Worm (Caenorhabditis elegans): ENCODE measurements around the gene rgl-1.

DNA sequence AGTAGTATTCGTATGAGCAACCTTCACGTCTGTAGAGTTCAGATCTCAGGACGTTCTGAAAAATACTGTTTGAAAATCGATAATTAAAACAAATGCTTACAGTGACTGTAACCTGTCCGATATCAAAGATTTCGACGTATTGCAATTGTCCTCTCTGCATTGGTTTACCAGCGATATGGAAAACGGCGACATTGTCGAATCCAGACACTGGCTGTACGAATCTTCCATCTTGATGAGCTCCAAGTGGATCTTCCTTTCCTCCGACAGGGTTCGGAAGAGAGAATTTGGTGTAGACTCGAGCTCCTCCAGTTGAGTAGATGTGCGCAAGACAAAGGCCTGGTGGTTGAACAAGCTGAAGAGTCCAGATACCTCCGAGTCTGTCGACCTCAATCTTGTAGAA, 8.5 kb upstream of the rgl-1 start:
- TF ChIP-seq ceh-45 (GFP tag; IDR thresholded peaks at IDR 0.05): no peak
- no peak for TF ChIP-seq odd-2 (tag; optimal IDR thresholded peaks at IDR 0.05)
- TF ChIP-seq pha-2 (tag; optimal IDR thresholded peaks at IDR 0.05): no peak
- TF ChIP-seq fkh-6 (tag; optimal IDR thresholded peaks at IDR 0.05): no peak
